Fruit fly (Drosophila melanogaster): ENCODE results near the gene bigmax.

Gene bigmax

DNA sequence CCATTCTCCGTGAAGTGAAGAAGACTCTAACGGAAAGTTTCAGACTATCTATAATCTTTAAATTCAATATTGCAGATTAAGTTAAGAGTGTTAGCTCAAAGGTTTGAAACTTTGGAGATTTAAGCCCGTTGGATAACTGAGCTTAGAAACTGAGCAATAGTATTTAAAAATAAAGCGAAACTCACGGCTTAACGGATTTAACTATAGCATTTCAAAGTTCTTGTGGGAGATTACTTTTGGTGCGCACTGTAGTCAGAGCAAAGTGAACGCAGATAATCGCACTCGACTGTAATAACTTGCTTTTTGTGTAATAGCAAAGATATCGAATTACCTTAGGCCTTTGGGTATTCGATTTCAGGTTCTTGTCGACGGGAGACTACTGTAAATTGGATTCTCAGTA lies 6.0 kb downstream of the bigmax start, which contains the start of gene mrt (continued):
- TF ChIP-seq CG10209 (GFP tag; optimal IDR thresholded peaks at IDR 0.05) (peak; percentile 18), CG17186 (GFP tag; optimal IDR thresholded peaks at IDR 0.05) (no peak), eve (GFP tag; optimal IDR thresholded peaks at IDR 0.05) (no peak), bsh (GFP tag; optimal IDR thresholded peaks at IDR 0.05) (peak in 1 of 2 experiments; percentile 35), CG18619 (GFP tag; optimal IDR thresholded peaks at IDR 0.05) (peak; percentile 61), CG13894 (tag; optimal IDR thresholded peaks at IDR 0.05) (no peak), Oaz (GFP tag; IDR thresholded peaks at IDR 0.05) (no peak), btn (GFP tag; optimal IDR thresholded peaks at IDR 0.05) (peak; percentile 32), Hey (tag; optimal IDR thresholded peaks at IDR 0.05) (no peak), Mes4 (GFP tag; optimal IDR thresholded peaks at IDR 0.05) (no peak), Mrtf (GFP tag; IDR thresholded peaks at IDR 0.05) (peak; percentile 19; the same call in 1 of the 3 replicates), CG6272 (GFP tag; IDR thresholded peaks at IDR 0.05) (no peak), rib (GFP tag; IDR thresholded peaks at IDR 0.05) (0 out of 2 replicates have a peak, but pooled peaks have one; percentile 9), CG43689 (GFP tag; IDR thresholded peaks at IDR 0.05) (0 out of 2 replicates have a peak, but pooled peaks have one; percentile 9), twi (tag; optimal IDR thresholded peaks at IDR 0.05) (no peak), psq (GFP tag; optimal IDR thresholded peaks at IDR 0.05) (peak; percentile 21), Bgb (GFP tag; IDR thresholded peaks at IDR 0.05; ENCODE audit: partially characterized antibody) (no peak), CG4854 (GFP tag; optimal IDR thresholded peaks at IDR 0.05) (no peak), tgo (GFP tag; IDR thresholded peaks at IDR 0.05) (peak; percentile 38; the same call in 1 of the 3 replicates), sd (tag; optimal IDR thresholded peaks at IDR 0.05) (no peak), zfh2 (GFP tag; optimal IDR thresholded peaks at IDR 0.05) (peak; percentile 73), odd (GFP tag; optimal IDR thresholded peaks at IDR 0.05) (no peak), Hmx (GFP tag; optimal IDR thresholded peaks at IDR 0.05) (peak; percentile 0), bowl (GFP tag; IDR thresholded peaks at IDR 0.05) (0 out of 2 replicates have a peak, but pooled peaks have one; percentile 25), unc-4 (GFP tag; IDR thresholded peaks at IDR 0.05; ENCODE audit: partially characterized antibody) (no peak), Med (GFP tag) (peak; percentile 96), tin (GFP tag; optimal IDR thresholded peaks at IDR 0.05) (peak; percentile 39), HLH3B (GFP tag; IDR thresholded peaks at IDR 0.05) (0 out of 2 replicates have a peak, but pooled peaks have one; percentile 10), gsb-n (tag; optimal IDR thresholded peaks at IDR 0.05) (peak; percentile 11), Mad (GFP tag; optimal IDR thresholded peaks at IDR 0.05) (no peak), YL-1 (GFP tag; optimal IDR thresholded peaks at IDR 0.05) (no peak), CG2129 (GFP tag; IDR thresholded peaks at IDR 0.05; ENCODE audit: partially characterized antibody) (no peak), schlank (tag; optimal IDR thresholded peaks at IDR 0.05) (peak; percentile 37), slp2 (GFP tag; optimal IDR thresholded peaks at IDR 0.05) (peak; percentile 19), chinmo (GFP tag; IDR thresholded peaks at IDR 0.05; ENCODE audit: partially characterized antibody) (no peak), CG12391 (tag; optimal IDR thresholded peaks at IDR 0.05) (peak; percentile 64), Six4 (GFP tag; optimal IDR thresholded peaks at IDR 0.05) (peak; percentile 36), fd96Cb (tag; optimal IDR thresholded peaks at IDR 0.05) (peak; percentile 38), Usf (GFP tag; optimal IDR thresholded peaks at IDR 0.05) (peak; percentile 6), Sox100B (GFP tag; optimal IDR thresholded peaks at IDR 0.05) (no peak), hbn (GFP tag; IDR thresholded peaks at IDR 0.05; ENCODE audit: partially characterized antibody) (no peak), Dad (GFP tag; optimal IDR thresholded peaks at IDR 0.05) (peak; percentile 36), ase (GFP tag; IDR thresholded peaks at IDR 0.05) (no peak), unpg (GFP tag; optimal IDR thresholded peaks at IDR 0.05) (peak; percentile 56), Atf6 (GFP tag; IDR thresholded peaks at IDR 0.05) (peak; percentile 66), CG12659 (GFP tag; optimal IDR thresholded peaks at IDR 0.05) (peak; percentile 65), CG9797 (GFP tag; optimal IDR thresholded peaks at IDR 0.05) (no peak), Nf-YB (GFP tag; optimal IDR thresholded peaks at IDR 0.05) (peak; percentile 33), C15 (GFP tag; IDR thresholded peaks at IDR 0.05) (no peak), BEAF-32 (GFP tag; optimal IDR thresholded peaks at IDR 0.05) (no peak)

All from whole organism, embryonic.